Worm (Caenorhabditis elegans) whole organism, L4/young adult: ENCODE results near the gene H38K22.9.

Experiments used
- W03F9.2 ChIP-seq: fragments of 150-350 bp; optimal IDR thresholded peaks from 2 replicates; lab custom pipeline; 2014; ENCODE audit warnings: missing biosample characterization, missing genetic modification characterization
- him-1 ChIP-seq: sonication (generic microtip); optimal IDR thresholded peaks from 2 replicates; lab custom pipeline; 2016; ENCODE audit warnings: missing genotype, missing genetic modification reagents, missing genetic modification characterization, missing compliant biosample characterization

DNA sequence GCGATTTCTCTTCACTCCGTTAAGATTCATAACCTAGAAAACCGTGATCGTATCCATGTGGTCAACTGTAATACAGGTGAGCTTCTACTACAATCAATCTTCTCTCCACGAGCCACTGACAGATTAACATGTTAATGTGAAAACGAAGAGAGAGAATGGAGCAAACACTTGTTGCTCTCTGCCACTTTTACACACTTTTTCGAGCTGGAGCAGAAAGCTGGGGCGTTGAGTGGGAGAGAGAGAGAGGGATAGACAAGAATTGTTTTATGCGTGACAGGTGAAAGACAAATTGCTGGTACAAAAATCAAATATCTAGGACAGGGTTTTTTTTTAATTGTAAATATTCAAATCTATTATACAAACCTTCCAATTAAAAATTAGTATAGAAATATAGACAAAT is 34.4 kb downstream of the H38K22.9 start:
- TF ChIP-seq him-1 (no peak), W03F9.2 (tag; lab: Kevin White, UChicago) (no peak)
